Fruit fly (Drosophila melanogaster): ENCODE data around the gene CG8519.

Gene CG8519

DNA sequence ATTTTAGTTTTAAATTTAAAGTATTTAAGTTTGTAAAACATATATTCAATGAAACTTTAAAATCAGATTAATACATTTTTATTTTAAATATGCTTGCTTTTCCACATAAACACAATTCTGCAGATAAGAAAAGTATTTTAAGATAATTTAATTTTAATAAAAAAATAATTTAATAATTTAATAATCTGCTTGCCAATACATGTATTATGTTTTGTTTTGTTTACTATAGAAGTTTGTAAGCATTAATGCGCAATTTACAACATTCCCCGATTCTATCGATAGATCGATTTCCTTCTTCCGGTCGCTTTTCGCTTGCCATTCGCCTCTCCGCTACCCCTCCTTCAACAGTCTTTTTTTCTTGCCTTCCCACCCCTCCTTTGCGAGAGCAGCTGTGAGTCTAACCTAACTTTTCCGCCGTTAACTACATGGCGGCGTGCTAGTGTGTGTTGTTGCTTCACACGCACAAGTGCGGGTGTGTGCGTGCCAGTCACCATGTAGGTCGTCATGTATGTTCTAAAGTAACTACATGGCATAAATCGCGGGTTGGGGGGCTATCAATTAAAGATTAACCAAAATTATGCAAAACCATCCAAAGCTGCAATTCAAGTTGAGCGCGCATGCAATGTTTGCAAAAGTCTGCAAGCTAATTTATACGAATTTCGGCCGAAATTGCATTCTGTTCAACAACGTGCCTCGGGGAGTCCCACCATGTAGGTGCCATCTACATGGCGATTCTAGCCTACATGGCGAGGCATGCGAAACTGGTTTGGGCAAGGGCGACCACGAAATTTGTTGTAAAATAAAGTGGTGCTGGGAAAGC, 38.9 kb downstream of the CG8519 start (continued):
- no peak for TF ChIP-seq unpg (GFP tag; optimal IDR thresholded peaks at IDR 0.05)
- TF ChIP-seq YL-1 (GFP tag; optimal IDR thresholded peaks at IDR 0.05), result peak; percentile 98
- TF ChIP-seq CG34422 (GFP tag; IDR thresholded peaks at IDR 0.05), result peak; percentile 91
- no peak for TF ChIP-seq CG11723 (GFP tag; optimal IDR thresholded peaks at IDR 0.05)
- peak; percentile 13 for TF ChIP-seq CG3995 (GFP tag; optimal IDR thresholded peaks at IDR 0.05)
- TF ChIP-seq CG1647 (GFP tag; optimal IDR thresholded peaks at IDR 0.05), result no peak
- TF ChIP-seq kah (GFP tag; optimal IDR thresholded peaks at IDR 0.05), result no peak
- TF ChIP-seq ken (GFP tag; IDR thresholded peaks at IDR 0.05), result no peak
- TF ChIP-seq CG6254 (GFP tag; optimal IDR thresholded peaks at IDR 0.05), result no peak
- TF ChIP-seq CG12236 (GFP tag; optimal IDR thresholded peaks at IDR 0.05), result no peak
- TF ChIP-seq lbe (GFP tag; optimal IDR thresholded peaks at IDR 0.05), result no peak
- TF ChIP-seq gcm (GFP tag; optimal IDR thresholded peaks at IDR 0.05), result no peak
- no peak for TF ChIP-seq CG3847 (GFP tag; IDR thresholded peaks at IDR 0.05)
- TF ChIP-seq toy (GFP tag; IDR thresholded peaks at IDR 0.05), result no peak
- TF ChIP-seq twi (tag; optimal IDR thresholded peaks at IDR 0.05), result no peak
- no peak for TF ChIP-seq salm (tag; optimal IDR thresholded peaks at IDR 0.05)
- no peak; the same call in 1 of the 2 replicates for TF ChIP-seq klu (GFP tag; IDR thresholded peaks at IDR 0.05)
- no peak for TF ChIP-seq Optix (GFP tag; IDR thresholded peaks at IDR 0.05)
- TF ChIP-seq kay (GFP tag; optimal IDR thresholded peaks at IDR 0.05), result no peak
- no peak for TF ChIP-seq Hsf (GFP tag; optimal IDR thresholded peaks at IDR 0.05)
- TF ChIP-seq ara (GFP tag; IDR thresholded peaks at IDR 0.05), result no peak
- peak; percentile 88 for TF ChIP-seq pzg (GFP tag; optimal IDR thresholded peaks at IDR 0.05)
- TF ChIP-seq NfI (GFP tag; optimal IDR thresholded peaks at IDR 0.05), result peak; percentile 9
- TF ChIP-seq sob (GFP tag; IDR thresholded peaks at IDR 0.05), result no peak; the same call in 1 of the 2 replicates
- TF ChIP-seq CG8281 (tag; optimal IDR thresholded peaks at IDR 0.05), result no peak
- no peak for TF ChIP-seq E2f2 (GFP tag; IDR thresholded peaks at IDR 0.05)
- peak in 1 of 2 experiments; percentile 18 for TF ChIP-seq insv (GFP tag; optimal IDR thresholded peaks at IDR 0.05)
- TF ChIP-seq pb (GFP tag; optimal IDR thresholded peaks at IDR 0.05), result no peak
- no peak for TF ChIP-seq CG3163 (GFP tag; optimal IDR thresholded peaks at IDR 0.05)
- TF ChIP-seq CG14965 (GFP tag; optimal IDR thresholded peaks at IDR 0.05; ENCODE audit: borderline replicate concordance), result no peak
- TF ChIP-seq dmrt99B (tag; optimal IDR thresholded peaks at IDR 0.05), result no peak
- no peak for TF ChIP-seq TFAM (GFP tag; optimal IDR thresholded peaks at IDR 0.05)
- TF ChIP-seq shn (GFP tag; optimal IDR thresholded peaks at IDR 0.05), result no peak
- no peak for TF ChIP-seq B-H1 (GFP tag; IDR thresholded peaks at IDR 0.05)
- TF ChIP-seq CG12391 (tag; optimal IDR thresholded peaks at IDR 0.05), result peak; percentile 49
- TF ChIP-seq CG1529 (GFP tag; optimal IDR thresholded peaks at IDR 0.05), result no peak
- TF ChIP-seq ewg (GFP tag; optimal IDR thresholded peaks at IDR 0.05), result peak; percentile 18
- no peak for TF ChIP-seq CG9817 (tag; optimal IDR thresholded peaks at IDR 0.05)
- TF ChIP-seq CG15011 (GFP tag; optimal IDR thresholded peaks at IDR 0.05), result no peak
- no peak for TF ChIP-seq pnt (GFP tag; optimal IDR thresholded peaks at IDR 0.05)
- peak; percentile 21 for TF ChIP-seq CG12299 (tag; optimal IDR thresholded peaks at IDR 0.05)
- no peak for TF ChIP-seq chif (GFP tag; optimal IDR thresholded peaks at IDR 0.05)
- peak; percentile 65 for TF ChIP-seq B-H2 (GFP tag; optimal IDR thresholded peaks at IDR 0.05)
- TF ChIP-seq pum (GFP tag; optimal IDR thresholded peaks at IDR 0.05), result no peak
- TF ChIP-seq CG1792 (GFP tag; optimal IDR thresholded peaks at IDR 0.05), result no peak
- TF ChIP-seq Rx (GFP tag; IDR thresholded peaks at IDR 0.05), result 0 out of 2 replicates have a peak, but pooled peaks have one; percentile 29
- no peak for TF ChIP-seq CG18011 (GFP tag; optimal IDR thresholded peaks at IDR 0.05)
- TF ChIP-seq CG14441 (GFP tag; IDR thresholded peaks at IDR 0.05), result no peak; the same call in 1 of the 2 replicates
- peak; percentile 29; the same call in 1 of the 3 replicates for TF ChIP-seq CG6791 (GFP tag; IDR thresholded peaks at IDR 0.05; ENCODE audit: partially characterized antibody)
- no peak for TF ChIP-seq CG11696 (GFP tag; IDR thresholded peaks at IDR 0.05)

Measured in whole organism, embryonic.